Fruit fly (Drosophila melanogaster): ENCODE results near the gene CG7488.

- TF ChIP-seq EcR (GFP tag; optimal IDR thresholded peaks at IDR 0.05) (no peak), CG4496 (GFP tag; IDR thresholded peaks at IDR 0.05) (0 out of 3 replicates have a peak, but pooled peaks have one; percentile 36), CG15710 (tag; optimal IDR thresholded peaks at IDR 0.05) (no peak), fd96Ca (GFP tag; IDR thresholded peaks at IDR 0.05) (no peak), CG13204 (GFP tag; optimal IDR thresholded peaks at IDR 0.05) (no peak), CG12605 (GFP tag; IDR thresholded peaks at IDR 0.05) (no peak), CG8301 (tag; optimal IDR thresholded peaks at IDR 0.05) (no peak), CG10348 (GFP tag; IDR thresholded peaks at IDR 0.05) (no peak)
Measured at dm6 chr3R:13032975-13033445, 37.6 kb downstream of the CG7488 start.
